Fruit fly (Drosophila melanogaster) whole organism: ENCODE measurements around the gene CG34293.

Source experiments
- CG8478 ChIP-seq: fragments of >200 bp; optimal IDR thresholded peaks from 2 replicates; lab custom pipeline; 2018; ENCODE audit warnings: inconsistent platforms
- Dll ChIP-seq: fragments of >200 bp; optimal IDR thresholded peaks from 2 replicates; lab custom pipeline; 2017
- EcR ChIP-seq, 2 experiments: fragments of >200 bp; optimal IDR thresholded peaks; 2 replicates each; lab custom pipeline; 2017; ENCODE audit warnings: missing biosample characterization in 2 of 2, missing genetic modification characterization in 2 of 2, missing genetic modification reagents in 2 of 2
- pan ChIP-seq: fragments of >200 bp; optimal IDR thresholded peaks from 2 replicates; lab custom pipeline; 2017
- psq ChIP-seq: fragments of >200 bp; optimal IDR thresholded peaks from 2 replicates; lab custom pipeline; 2017
- usp ChIP-seq: fragments of >200 bp; optimal IDR thresholded peaks from 2 replicates; lab custom pipeline; 2017; ENCODE audit warnings: missing biosample characterization, missing genetic modification characterization, mixed read lengths

dm6 chr3R:27139963-27140362, 25.4 kb downstream of the CG34293 start:
- no peak for TF ChIP-seq Dll (lab: Kevin White, UChicago)
- TF ChIP-seq CG8478 (lab: Kevin White, UChicago) = no peak
- TF ChIP-seq usp (GFP tag; lab: Kevin White, UChicago) = no peak
- TF ChIP-seq psq (lab: Kevin White, UChicago) = no peak
- TF ChIP-seq EcR (GFP tag; optimal IDR thresholded peaks at IDR 0.05; lab: Kevin White, UChicago) = no peak
- no peak for TF ChIP-seq pan
